Worm (Caenorhabditis elegans) whole organism, midembryonic: ENCODE measurements around the gene C11G10.1.

Experiments used
- T22C8.4 ChIP-seq: fragments of 200-800 bp; sonication (Bioruptor generic); IDR thresholded peaks from 2 replicates; pipeline ENCODE4 v1.3.6; 2022; ENCODE audit warnings: missing genetic modification characterization, missing compliant biosample characterization
- flt-1 ChIP-seq: fragments of 200-800 bp; sonication (Bioruptor generic); IDR thresholded peaks from 2 replicates; pipeline ENCODE4 v1.3.6; 2022; ENCODE audit warnings: missing genetic modification characterization, missing compliant biosample characterization
- klf-2 ChIP-seq: fragments of 200-800 bp; sonication (Bioruptor generic); conservative IDR thresholded peaks from 2 replicates; pipeline ENCODE4 v1.3.6; 2022; ENCODE audit warnings: missing genetic modification reagents, missing genetic modification characterization, missing compliant biosample characterization
- med-1 ChIP-seq: sonication (generic microtip); optimal IDR thresholded peaks from 2 replicates; lab custom pipeline; 2017; ENCODE audit warnings: missing genetic modification characterization, mild to moderate bottlenecking, missing compliant biosample characterization, antibody characterized with exemption, missing genetic modification reagents; ENCODE audit not compliant: insufficient read depth
- ref-1 ChIP-seq: fragments of 200-800 bp; sonication (Bioruptor generic); conservative IDR thresholded peaks from 2 replicates; pipeline ENCODE4 v1.3.6; 2022; ENCODE audit warnings: missing genetic modification reagents, missing genetic modification characterization, missing compliant biosample characterization

ce11 chrX:15164108-15164507 lies 5.6 kb upstream of the C11G10.1 start, which contains the start of gene T10B10.9:
- TF ChIP-seq T22C8.4 (no peak), med-1 (no peak), klf-2 (GFP tag; lab: Robert Waterston, UW) (no peak), flt-1 (GFP tag; lab: Robert Waterston, UW) (no peak), ref-1 (GFP tag; lab: Robert Waterston, UW) (no peak)
